Fruit fly (Drosophila melanogaster) whole organism, embryonic: ENCODE results near the gene Acp63F.

ENCODE experiments used
- Aef1 ChIP-seq: fragments of 200-800 bp; sonication (Bioruptor generic); IDR thresholded peaks from 3 replicates; pipeline ENCODE4 v1.3.6; 2022; ENCODE audit warnings: missing biosample characterization, missing genetic modification characterization
- CG10321 ChIP-seq: fragments of 200-800 bp; sonication (Bioruptor generic); IDR thresholded peaks from 2 replicates; pipeline ENCODE4 v1.3.6; 2022; ENCODE audit warnings: missing biosample characterization, missing genetic modification characterization
- CG10431 ChIP-seq: fragments of 200-800 bp; sonication (Bioruptor generic); optimal IDR thresholded peaks from 3 replicates; lab custom pipeline; 2018; ENCODE audit warnings: missing biosample characterization, mild to moderate bottlenecking, missing genetic modification characterization
- CG11093 ChIP-seq: fragments of 200-800 bp; sonication (Bioruptor generic); IDR thresholded peaks from 3 replicates; pipeline ENCODE4 v1.3.6; 2022; ENCODE audit warnings: missing biosample characterization, missing genetic modification characterization
- CG11456 ChIP-seq: fragments of 200-800 bp; sonication (Bioruptor generic); IDR thresholded peaks from 3 replicates; pipeline ENCODE4 v1.3.6; 2022; ENCODE audit warnings: missing biosample characterization, missing genetic modification characterization
- CG11723 ChIP-seq: fragments of 200-800 bp; sonication (Bioruptor generic); optimal IDR thresholded peaks from 2 replicates; lab custom pipeline; 2017; ENCODE audit warnings: missing biosample characterization, mild to moderate bottlenecking, missing genetic modification characterization
- CG12071 ChIP-seq: fragments of 200-800 bp; sonication (Bioruptor generic); optimal IDR thresholded peaks from 3 replicates; lab custom pipeline; 2018; ENCODE audit warnings: missing biosample characterization, mild to moderate bottlenecking, missing genetic modification characterization
- CG12219 ChIP-seq: fragments of 200-800 bp; sonication (Bioruptor generic); optimal IDR thresholded peaks from 3 replicates; lab custom pipeline; 2018; ENCODE audit warnings: missing biosample characterization, mild to moderate bottlenecking, missing genetic modification characterization
- CG12299 ChIP-seq: fragments of 200-800 bp; sonication (Bioruptor generic); optimal IDR thresholded peaks from 2 replicates; lab custom pipeline; 2018; ENCODE audit warnings: missing biosample characterization, mild to moderate bottlenecking, missing genetic modification characterization
- CG13894 ChIP-seq: fragments of 200-800 bp; sonication (Bioruptor generic); optimal IDR thresholded peaks from 3 replicates; lab custom pipeline; 2018; ENCODE audit warnings: missing biosample characterization, mild to moderate bottlenecking, missing genetic modification characterization, moderate library complexity
- CG14014 ChIP-seq: fragments of 200-800 bp; sonication (Bioruptor generic); IDR thresholded peaks from 2 replicates; pipeline ENCODE4 v1.3.6; 2022; ENCODE audit warnings: missing biosample characterization, missing genetic modification characterization
- CG14860 ChIP-seq: fragments of 200-800 bp; sonication (Bioruptor generic); IDR thresholded peaks from 3 replicates; pipeline ENCODE4 v1.3.6; 2022; ENCODE audit warnings: missing biosample characterization, missing genetic modification characterization; ENCODE audit not compliant: partially characterized antibody
- CG16863 ChIP-seq: fragments of 200-800 bp; sonication (Bioruptor generic); optimal IDR thresholded peaks from 3 replicates; lab custom pipeline; 2016; ENCODE audit warnings: missing biosample characterization, missing genetic modification characterization
- CG17359 ChIP-seq: fragments of 200-800 bp; sonication (Bioruptor generic); optimal IDR thresholded peaks from 3 replicates; lab custom pipeline; 2018; ENCODE audit warnings: missing biosample characterization, mild to moderate bottlenecking, missing genetic modification characterization, moderate library complexity
- CG18011 ChIP-seq: fragments of 200-800 bp; sonication (Bioruptor generic); optimal IDR thresholded peaks from 2 replicates; lab custom pipeline; 2017; ENCODE audit warnings: missing biosample characterization, missing genetic modification characterization, mild to moderate bottlenecking, moderate library complexity, missing genotype
- CG18262 ChIP-seq: fragments of 200-800 bp; optimal IDR thresholded peaks from 3 replicates; lab custom pipeline; 2019; ENCODE audit warnings: missing biosample characterization, mild to moderate bottlenecking, missing genetic modification characterization, moderate library complexity
- CG18619 ChIP-seq: fragments of 200-800 bp; sonication (Bioruptor generic); optimal IDR thresholded peaks from 3 replicates; lab custom pipeline; 2017; ENCODE audit warnings: missing biosample characterization, mild to moderate bottlenecking, missing genetic modification characterization
- CG2199 ChIP-seq: fragments of 200-800 bp; sonication (Bioruptor generic); IDR thresholded peaks from 3 replicates; pipeline ENCODE4 v1.3.6; 2022; ENCODE audit warnings: missing biosample characterization, missing genetic modification characterization
- CG3407 ChIP-seq: fragments of 200-800 bp; sonication (Bioruptor generic); optimal IDR thresholded peaks from 2 replicates; lab custom pipeline; 2018; ENCODE audit warnings: missing biosample characterization, mild to moderate bottlenecking, missing genetic modification characterization
- CG6689 ChIP-seq: fragments of 200-800 bp; sonication (Bioruptor generic); IDR thresholded peaks from 2 replicates; pipeline ENCODE4 v1.3.6; 2022; ENCODE audit warnings: missing biosample characterization, missing genetic modification characterization
- CG6813 ChIP-seq: fragments of 200-800 bp; sonication (Bioruptor generic); optimal IDR thresholded peaks from 2 replicates; lab custom pipeline; 2017; ENCODE audit warnings: missing biosample characterization, missing genetic modification characterization, mild to moderate bottlenecking, moderate library complexity, missing genetic modification reagents
- CG7786 ChIP-seq: fragments of 200-800 bp; sonication (Bioruptor generic); optimal IDR thresholded peaks from 2 replicates; lab custom pipeline; 2016; ENCODE audit warnings: missing biosample characterization, missing genetic modification characterization
- CG9609 ChIP-seq: fragments of 200-800 bp; sonication (Bioruptor generic); optimal IDR thresholded peaks from 3 replicates; lab custom pipeline; 2016; ENCODE audit warnings: missing biosample characterization, missing genetic modification characterization
- CG9797 ChIP-seq: fragments of 200-800 bp; sonication (Bioruptor generic); optimal IDR thresholded peaks from 3 replicates; lab custom pipeline; 2018; ENCODE audit warnings: missing biosample characterization, mild to moderate bottlenecking, missing genetic modification characterization
- Dip3 ChIP-seq: fragments of 200-800 bp; sonication (Bioruptor generic); optimal IDR thresholded peaks from 3 replicates; lab custom pipeline; 2016; ENCODE audit warnings: missing biosample characterization, missing genetic modification characterization
- Doc3 ChIP-seq: fragments of 200-800 bp; sonication (Bioruptor generic); IDR thresholded peaks from 3 replicates; pipeline ENCODE4 v1.3.6; 2022; ENCODE audit warnings: missing biosample characterization, missing genetic modification characterization; ENCODE audit not compliant: partially characterized antibody
- Ets97D ChIP-seq: fragments of 200-800 bp; sonication (Bioruptor generic); optimal IDR thresholded peaks from 3 replicates; lab custom pipeline; 2016; ENCODE audit warnings: missing biosample characterization, missing genetic modification characterization
- GATAe ChIP-seq: fragments of 200-800 bp; sonication (Bioruptor generic); conservative IDR thresholded peaks from 2 replicates; pipeline ENCODE4 v1.3.6; 2022; ENCODE audit warnings: missing biosample characterization, missing genetic modification characterization
- Hand ChIP-seq: fragments of 200-800 bp; sonication (Bioruptor generic); optimal IDR thresholded peaks from 2 replicates; lab custom pipeline; 2017; ENCODE audit warnings: mild to moderate bottlenecking, missing biosample characterization, missing genetic modification reagents, missing genetic modification characterization
- HmgD ChIP-seq: fragments of 200-800 bp; sonication (Bioruptor generic); optimal IDR thresholded peaks from 3 replicates; lab custom pipeline; 2016; ENCODE audit warnings: missing biosample characterization, missing genetic modification characterization
- Hr51 ChIP-seq, 2 experiments: fragments of 200-800 bp; sonication (Bioruptor generic); optimal IDR thresholded peaks; 2 replicates in 1 of 2; 3 replicates in 1 of 2; lab custom pipeline; 2016 to 2018; ENCODE audit warnings: missing biosample characterization in 2 of 2, missing genetic modification characterization in 2 of 2, mild to moderate bottlenecking in 1 of 2, moderate library complexity in 1 of 2
- Hsf ChIP-seq: fragments of 200-800 bp; sonication (Bioruptor generic); optimal IDR thresholded peaks from 3 replicates; lab custom pipeline; 2016; ENCODE audit warnings: missing biosample characterization, missing genetic modification characterization
- Jarid2 ChIP-seq: fragments of 200-800 bp; sonication (Bioruptor generic); optimal IDR thresholded peaks from 3 replicates; lab custom pipeline; 2017; ENCODE audit warnings: mild to moderate bottlenecking, missing biosample characterization, missing genetic modification reagents, missing genetic modification characterization
- Nf-YC ChIP-seq: fragments of 200-800 bp; optimal IDR thresholded peaks from 3 replicates; lab custom pipeline; 2019; ENCODE audit warnings: missing biosample characterization, mild to moderate bottlenecking, missing genetic modification characterization, moderate library complexity
- Rx ChIP-seq: fragments of 200-800 bp; sonication (Bioruptor generic); IDR thresholded peaks from 2 replicates; pipeline ENCODE4 v1.3.6; 2022; ENCODE audit warnings: missing biosample characterization, missing genetic modification characterization
- Sox102F ChIP-seq: fragments of 200-800 bp; sonication (Bioruptor generic); optimal IDR thresholded peaks from 2 replicates; lab custom pipeline; 2018; ENCODE audit warnings: missing biosample characterization, mild to moderate bottlenecking, missing genetic modification characterization, moderate library complexity
- Spps ChIP-seq: fragments of 200-800 bp; sonication (Bioruptor generic); optimal IDR thresholded peaks from 2 replicates; lab custom pipeline; 2018; ENCODE audit warnings: missing biosample characterization, mild to moderate bottlenecking, missing genetic modification characterization
- Sry-β ChIP-seq: fragments of 200-800 bp; sonication (Bioruptor generic); optimal IDR thresholded peaks from 2 replicates; lab custom pipeline; 2018; ENCODE audit warnings: missing biosample characterization, mild to moderate bottlenecking, missing genetic modification characterization, moderate library complexity
- Usf ChIP-seq: fragments of 200-800 bp; sonication (Bioruptor generic); optimal IDR thresholded peaks from 2 replicates; lab custom pipeline; 2017; ENCODE audit warnings: missing genotype, missing biosample characterization, missing genetic modification characterization
- ab ChIP-seq: fragments of 200-800 bp; sonication (Bioruptor generic); optimal IDR thresholded peaks from 2 replicates; lab custom pipeline; 2016; ENCODE audit warnings: missing biosample characterization, missing genetic modification characterization
- br ChIP-seq: fragments of >200 bp; optimal IDR thresholded peaks from 2 replicates; lab custom pipeline; 2017
- kay ChIP-seq: fragments of 200-800 bp; sonication (Bioruptor generic); optimal IDR thresholded peaks from 2 replicates; lab custom pipeline; 2016; ENCODE audit warnings: missing biosample characterization, missing genetic modification characterization
- lov ChIP-seq, 2 experiments: fragments of 200-800 bp in 1 of 2; fragments of >200 bp in 1 of 2; sonication (Bioruptor generic) in 1 of 2; IDR thresholded peaks in 1 of 2; optimal IDR thresholded peaks in 1 of 2; 2 replicates in 1 of 2; 3 replicates in 1 of 2; pipeline versions ENCODE4 v1.3.6 to Lab custom; 2017 to 2022; ENCODE audit warnings: missing biosample characterization in 1 of 2, missing genetic modification characterization in 1 of 2
- nmo ChIP-seq: fragments of 200-800 bp; sonication (Bioruptor generic); optimal IDR thresholded peaks from 2 replicates; lab custom pipeline; 2018; ENCODE audit warnings: missing biosample characterization, mild to moderate bottlenecking, missing genetic modification characterization, moderate library complexity
- pan ChIP-seq, 4 experiments: fragments of >200 bp in 3 of 4; fragments of 200-800 bp in 1 of 4; sonication (Bioruptor generic) in 1 of 4; optimal IDR thresholded peaks in 3 of 4; IDR thresholded peaks in 1 of 4; 2 replicates each; pipeline versions ENCODE4 v1.3.6 to Lab custom; 2017 to 2022; ENCODE audit warnings: missing biosample characterization in 2 of 4, missing genetic modification characterization in 2 of 4, mixed read lengths in 1 of 4
- pb ChIP-seq: fragments of 200-800 bp; sonication (Bioruptor generic); optimal IDR thresholded peaks from 3 replicates; lab custom pipeline; 2016; ENCODE audit warnings: missing biosample characterization, missing genetic modification characterization
- pho ChIP-seq: fragments of 200-800 bp; sonication (Bioruptor generic); optimal IDR thresholded peaks from 2 replicates; lab custom pipeline; 2016; ENCODE audit warnings: missing biosample characterization, missing genetic modification characterization
- sima ChIP-seq: fragments of 200-800 bp; sonication (Bioruptor generic); optimal IDR thresholded peaks from 2 replicates; lab custom pipeline; 2016; ENCODE audit warnings: missing biosample characterization, missing genetic modification characterization
- vnd ChIP-seq: fragments of 200-800 bp; sonication (Bioruptor generic); IDR thresholded peaks from 3 replicates; pipeline ENCODE4 v1.3.6; 2022; ENCODE audit warnings: missing biosample characterization, missing genetic modification characterization; ENCODE audit not compliant: partially characterized antibody
- wdn ChIP-seq: fragments of 200-800 bp; sonication (Bioruptor generic); IDR thresholded peaks from 2 replicates; pipeline ENCODE4 v1.3.6; 2022; ENCODE audit warnings: missing biosample characterization, missing genetic modification characterization

The Acp63F gene

dm6 chr3L:3852842-3853241, 36.7 kb upstream of the Acp63F start (continued):
- TF ChIP-seq Usf (no peak), CG11723 (GFP tag; lab: Kevin White, UChicago) (peak; percentile 7), nmo (GFP tag; lab: Kevin White, UChicago) (peak; percentile 74), vnd (GFP tag; lab: Robert Waterston, UW) (no peak), Aef1 (GFP tag; lab: Robert Waterston, UW) (no peak), ab (peak; percentile 62), pan (optimal IDR thresholded peaks at IDR 0.05; lab: Kevin White, UChicago) (no peak), pan (GFP tag; optimal IDR thresholded peaks at IDR 0.05 in 1 of 2, IDR thresholded peaks at IDR 0.05 in 1 of 2) (peak in 1 of 2 experiments; percentile 64), CG9609 (GFP tag; lab: Kevin White, UChicago) (peak; percentile 36), Spps (tag; lab: Kevin White, UChicago) (no peak), Sox102F (GFP tag; lab: Kevin White, UChicago) (peak; percentile 86), Ets97D (GFP tag; lab: Kevin White, UChicago) (no peak), CG6689 (peak; percentile 72), CG11093 (GFP tag; lab: Robert Waterston, UW) (no peak), CG12219 (peak; percentile 71), CG18011 (GFP tag; lab: Kevin White, UChicago) (no peak), Rx (GFP tag; lab: Robert Waterston, UW) (peak; percentile 49; the same call in 1 of the 2 replicates), CG14014 (no peak), pho (no peak), CG18262 (tag; lab: Kevin White, UChicago) (peak; percentile 55), Doc3 (GFP tag; lab: Robert Waterston, UW) (no peak), CG3407 (GFP tag; lab: Kevin White, UChicago) (peak; percentile 47), CG7786 (GFP tag; lab: Kevin White, UChicago) (no peak), kay (GFP tag; lab: Kevin White, UChicago) (no peak), br (lab: Kevin White, UChicago) (no peak), pb (no peak), CG6813 (GFP tag; lab: Kevin White, UChicago) (no peak), Hsf (peak; percentile 45), CG12299 (tag; lab: Kevin White, UChicago) (no peak), CG10431 (GFP tag; lab: Kevin White, UChicago) (no peak), Hand (GFP tag; lab: Kevin White, UChicago) (no peak), Sry-β (GFP tag; lab: Kevin White, UChicago) (no peak), CG16863 (GFP tag; lab: Kevin White, UChicago) (peak; percentile 63), CG10321 (no peak), CG2199 (GFP tag; lab: Robert Waterston, UW) (no peak), HmgD (no peak), CG9797 (no peak), CG17359 (tag; lab: Kevin White, UChicago) (peak; percentile 18), lov (optimal IDR thresholded peaks at IDR 0.05; lab: Kevin White, UChicago) (no peak), lov (GFP tag; IDR thresholded peaks at IDR 0.05; lab: Robert Waterston, UW) (0 out of 3 replicates have a peak, but pooled peaks have one; percentile 53), Hr51 (GFP tag; optimal IDR thresholded peaks at IDR 0.05; lab: Kevin White, UChicago) (peak in 1 of 2 experiments; percentile 55), sima (GFP tag; lab: Kevin White, UChicago) (no peak), CG12071 (GFP tag; lab: Kevin White, UChicago) (no peak), Nf-YC (tag; lab: Kevin White, UChicago) (no peak), Jarid2 (no peak), wdn (GFP tag; lab: Robert Waterston, UW) (no peak), Dip3 (GFP tag; lab: Kevin White, UChicago) (no peak), CG11456 (GFP tag; lab: Robert Waterston, UW) (no peak), CG13894 (tag; lab: Kevin White, UChicago) (no peak), CG14860 (GFP tag; lab: Robert Waterston, UW) (no peak), CG18619 (GFP tag; lab: Kevin White, UChicago) (peak; percentile 21), GATAe (no peak)
